Fruit fly (Drosophila melanogaster) whole organism, embryonic: ENCODE measurements around the gene ninaC.

ENCODE experiments used
- Ada2b ChIP-seq: fragments of 200-800 bp; sonication (Bioruptor generic); IDR thresholded peaks from 2 replicates; pipeline ENCODE4 v1.3.6; 2022; ENCODE audit warnings: missing biosample characterization, missing genetic modification characterization
- Asciz ChIP-seq: fragments of 200-800 bp; sonication (Bioruptor generic); optimal IDR thresholded peaks from 2 replicates; lab custom pipeline; 2017; ENCODE audit warnings: missing biosample characterization, mild to moderate bottlenecking, missing genetic modification characterization, missing genetic modification reagents
- Bdp1 ChIP-seq: fragments of 200-800 bp; sonication (Bioruptor generic); optimal IDR thresholded peaks from 3 replicates; lab custom pipeline; 2016; ENCODE audit warnings: missing biosample characterization, missing genetic modification characterization
- CG12769 ChIP-seq: fragments of 200-800 bp; sonication (Bioruptor generic); optimal IDR thresholded peaks from 2 replicates; lab custom pipeline; 2019; ENCODE audit warnings: missing biosample characterization, mild to moderate bottlenecking, missing genetic modification characterization, moderate library complexity
- CG1602 ChIP-seq: fragments of 200-800 bp; sonication (Bioruptor generic); optimal IDR thresholded peaks from 3 replicates; lab custom pipeline; 2016; ENCODE audit warnings: missing biosample characterization, missing genetic modification characterization
- CG17328 ChIP-seq: fragments of 200-800 bp; sonication (Bioruptor generic); IDR thresholded peaks from 2 replicates; pipeline ENCODE4 v1.3.6; 2022; ENCODE audit warnings: missing biosample characterization, missing genetic modification characterization
- CG17568 ChIP-seq: fragments of 200-800 bp; sonication (Bioruptor generic); optimal IDR thresholded peaks from 2 replicates; lab custom pipeline; 2018; ENCODE audit warnings: missing biosample characterization, mild to moderate bottlenecking, missing genetic modification characterization, moderate library complexity
- CG3163 ChIP-seq: fragments of 200-800 bp; sonication (Bioruptor generic); optimal IDR thresholded peaks from 3 replicates; lab custom pipeline; 2016; ENCODE audit warnings: missing biosample characterization, missing genetic modification characterization
- CG3281 ChIP-seq: fragments of 200-800 bp; sonication (Bioruptor generic); optimal IDR thresholded peaks from 3 replicates; lab custom pipeline; 2017; ENCODE audit warnings: missing biosample characterization, mild to moderate bottlenecking, missing genetic modification characterization
- CG34376 ChIP-seq: fragments of 200-800 bp; sonication (Bioruptor generic); optimal IDR thresholded peaks from 2 replicates; lab custom pipeline; 2018; ENCODE audit warnings: missing biosample characterization, mild to moderate bottlenecking, missing genetic modification characterization
- CG4328 ChIP-seq: fragments of 200-800 bp; sonication (Bioruptor generic); optimal IDR thresholded peaks from 3 replicates; lab custom pipeline; 2017; ENCODE audit warnings: missing biosample characterization, missing genetic modification reagents, missing genetic modification characterization
- CG4617 ChIP-seq: fragments of 200-800 bp; sonication (Bioruptor generic); optimal IDR thresholded peaks from 3 replicates; lab custom pipeline; 2016; ENCODE audit warnings: missing biosample characterization, missing genetic modification characterization, borderline replicate concordance
- CG5245 ChIP-seq: fragments of 200-800 bp; sonication (Bioruptor generic); optimal IDR thresholded peaks from 3 replicates; lab custom pipeline; 2016; ENCODE audit warnings: missing biosample characterization, missing genetic modification characterization
- CG7963 ChIP-seq: fragments of 200-800 bp; sonication (Bioruptor generic); IDR thresholded peaks from 3 replicates; pipeline ENCODE4 v1.3.6; 2022; ENCODE audit warnings: missing biosample characterization, missing genetic modification characterization; ENCODE audit not compliant: partially characterized antibody
- CG8089 ChIP-seq: fragments of 200-800 bp; sonication (Bioruptor generic); optimal IDR thresholded peaks from 3 replicates; lab custom pipeline; 2016; ENCODE audit warnings: missing biosample characterization, missing genetic modification characterization
- CG8290 ChIP-seq, 3 experiments: fragments of 200-800 bp; sonication (Bioruptor generic); optimal IDR thresholded peaks; 2 replicates each; lab custom pipeline; 2016 to 2019; ENCODE audit warnings: missing biosample characterization in 3 of 3, missing genetic modification characterization in 3 of 3, mild to moderate bottlenecking in 2 of 3, moderate library complexity in 1 of 3
- CG9876 ChIP-seq: fragments of 200-800 bp; sonication (Bioruptor generic); optimal IDR thresholded peaks from 2 replicates; lab custom pipeline; 2016; ENCODE audit warnings: missing biosample characterization, missing genetic modification characterization
- CG9932 ChIP-seq: fragments of 200-800 bp; sonication (Bioruptor generic); IDR thresholded peaks from 2 replicates; pipeline ENCODE4 v1.3.6; 2022; ENCODE audit warnings: missing biosample characterization, missing genetic modification characterization
- D19B ChIP-seq: fragments of 200-800 bp; sonication (Bioruptor generic); optimal IDR thresholded peaks from 2 replicates; lab custom pipeline; 2017; ENCODE audit warnings: missing biosample characterization, mild to moderate bottlenecking, missing genetic modification characterization
- Ets97D ChIP-seq: fragments of 200-800 bp; sonication (Bioruptor generic); optimal IDR thresholded peaks from 3 replicates; lab custom pipeline; 2016; ENCODE audit warnings: missing biosample characterization, missing genetic modification characterization
- Fer3 ChIP-seq: fragments of 200-800 bp; sonication (Bioruptor generic); optimal IDR thresholded peaks from 2 replicates; lab custom pipeline; 2018; ENCODE audit warnings: missing biosample characterization, mild to moderate bottlenecking, missing genetic modification characterization, moderate library complexity
- Gug ChIP-seq: fragments of 200-800 bp; sonication (Bioruptor generic); IDR thresholded peaks from 4 replicates; pipeline ENCODE4 v1.3.6; 2022; ENCODE audit warnings: missing biosample characterization, missing genetic modification characterization
- HLH4C ChIP-seq: fragments of 200-800 bp; sonication (Bioruptor generic); IDR thresholded peaks from 3 replicates; pipeline ENCODE4 v1.3.6; 2022; ENCODE audit warnings: missing biosample characterization, missing genetic modification characterization; ENCODE audit not compliant: partially characterized antibody
- Hand ChIP-seq: fragments of 200-800 bp; sonication (Bioruptor generic); optimal IDR thresholded peaks from 2 replicates; lab custom pipeline; 2017; ENCODE audit warnings: mild to moderate bottlenecking, missing biosample characterization, missing genetic modification reagents, missing genetic modification characterization
- Pdp1 ChIP-seq, 2 experiments: fragments of 200-800 bp; sonication (Bioruptor generic); optimal IDR thresholded peaks; 3 replicates each; lab custom pipeline; 2016; ENCODE audit warnings: missing biosample characterization in 2 of 2, missing genetic modification characterization in 2 of 2, mild to moderate bottlenecking in 1 of 2, moderate library complexity in 1 of 2
- al ChIP-seq: fragments of 200-800 bp; sonication (Bioruptor generic); IDR thresholded peaks from 2 replicates; pipeline ENCODE4 v1.3.6; 2022; ENCODE audit warnings: missing biosample characterization, missing genetic modification characterization
- bbx ChIP-seq: fragments of 200-800 bp; sonication (Bioruptor generic); IDR thresholded peaks from 2 replicates; pipeline ENCODE4 v1.3.6; 2022; ENCODE audit warnings: missing biosample characterization, missing genetic modification characterization; ENCODE audit not compliant: partially characterized antibody
- bsh ChIP-seq, 2 experiments: fragments of 200-800 bp; sonication (Bioruptor generic); optimal IDR thresholded peaks; 2 replicates each; lab custom pipeline; 2017 to 2018; ENCODE audit warnings: mild to moderate bottlenecking in 2 of 2, missing biosample characterization in 2 of 2, missing genetic modification characterization in 2 of 2, moderate library complexity in 1 of 2
- chn ChIP-seq: fragments of 200-800 bp; sonication (Bioruptor generic); optimal IDR thresholded peaks from 2 replicates; lab custom pipeline; 2016; ENCODE audit warnings: missing biosample characterization, missing genetic modification characterization
- ci ChIP-seq: fragments of 200-800 bp; sonication (Bioruptor generic); IDR thresholded peaks from 3 replicates; pipeline ENCODE4 v1.3.6; 2022; ENCODE audit warnings: missing biosample characterization, missing genetic modification characterization
- dimm ChIP-seq: fragments of 200-800 bp; sonication (Bioruptor generic); IDR thresholded peaks from 2 replicates; pipeline ENCODE4 v1.3.6; 2022; ENCODE audit warnings: missing biosample characterization, missing genetic modification characterization
- eyg ChIP-seq: fragments of 200-800 bp; sonication (Bioruptor generic); optimal IDR thresholded peaks from 3 replicates; lab custom pipeline; 2016; ENCODE audit warnings: missing biosample characterization, missing genetic modification characterization
- fd3F ChIP-seq: fragments of 200-800 bp; sonication (Bioruptor generic); optimal IDR thresholded peaks from 2 replicates; lab custom pipeline; 2018; ENCODE audit warnings: missing biosample characterization, mild to moderate bottlenecking, missing genetic modification characterization, moderate library complexity
- ftz-f1 ChIP-seq: fragments of 200-800 bp; sonication (Bioruptor generic); optimal IDR thresholded peaks from 2 replicates; lab custom pipeline; 2016; ENCODE audit warnings: missing biosample characterization, missing genetic modification characterization
- fu2 ChIP-seq: fragments of 200-800 bp; sonication (Bioruptor generic); optimal IDR thresholded peaks from 2 replicates; lab custom pipeline; 2016; ENCODE audit warnings: missing biosample characterization, missing genetic modification characterization
- h ChIP-seq: fragments of >200 bp; optimal IDR thresholded peaks from 2 replicates; lab custom pipeline; 2017
- ind ChIP-seq: fragments of 200-800 bp; sonication (Bioruptor generic); optimal IDR thresholded peaks from 3 replicates; lab custom pipeline; 2016; ENCODE audit warnings: missing biosample characterization, missing genetic modification characterization
- kni ChIP-seq: fragments of 200-800 bp; sonication (Bioruptor generic); optimal IDR thresholded peaks from 3 replicates; lab custom pipeline; 2017; ENCODE audit warnings: mild to moderate bottlenecking, missing biosample characterization, missing genetic modification reagents, missing genetic modification characterization
- lab ChIP-seq: fragments of 200-800 bp; sonication (Bioruptor generic); optimal IDR thresholded peaks from 3 replicates; lab custom pipeline; 2017; ENCODE audit warnings: missing biosample characterization, missing genetic modification characterization, mild to moderate bottlenecking, moderate library complexity, missing genetic modification reagents
- mld ChIP-seq: fragments of 200-800 bp; sonication (Bioruptor generic); IDR thresholded peaks from 3 replicates; pipeline ENCODE4 v1.3.6; 2022; ENCODE audit warnings: missing biosample characterization, missing genetic modification characterization; ENCODE audit not compliant: partially characterized antibody
- pfk ChIP-seq: fragments of 200-800 bp; sonication (Bioruptor generic); optimal IDR thresholded peaks from 2 replicates; lab custom pipeline; 2018; ENCODE audit warnings: missing biosample characterization, mild to moderate bottlenecking, missing genetic modification characterization, moderate library complexity
- ranshi ChIP-seq: fragments of 200-800 bp; sonication (Bioruptor generic); IDR thresholded peaks from 2 replicates; pipeline ENCODE4 v1.3.6; 2022; ENCODE audit warnings: missing biosample characterization, missing genetic modification characterization
- so ChIP-seq: fragments of 200-800 bp; sonication (Bioruptor generic); IDR thresholded peaks from 3 replicates; pipeline ENCODE4 v1.3.6; 2022; ENCODE audit warnings: missing biosample characterization, missing genetic modification characterization
- sqz ChIP-seq: fragments of 200-800 bp; sonication (Bioruptor generic); optimal IDR thresholded peaks from 3 replicates; lab custom pipeline; 2018; ENCODE audit warnings: missing biosample characterization, mild to moderate bottlenecking, missing genetic modification characterization
- tap ChIP-seq: fragments of 200-800 bp; optimal IDR thresholded peaks from 3 replicates; lab custom pipeline; 2019; ENCODE audit warnings: missing biosample characterization, mild to moderate bottlenecking, missing genetic modification characterization, moderate library complexity
- trem ChIP-seq: fragments of 200-800 bp; optimal IDR thresholded peaks from 3 replicates; lab custom pipeline; 2019; ENCODE audit warnings: missing biosample characterization, mild to moderate bottlenecking, missing genetic modification characterization, moderate library complexity
- tx ChIP-seq: fragments of 200-800 bp; sonication (Bioruptor generic); optimal IDR thresholded peaks from 2 replicates; lab custom pipeline; 2016; ENCODE audit warnings: missing biosample characterization, missing genetic modification characterization

ninaC gene

DNA sequence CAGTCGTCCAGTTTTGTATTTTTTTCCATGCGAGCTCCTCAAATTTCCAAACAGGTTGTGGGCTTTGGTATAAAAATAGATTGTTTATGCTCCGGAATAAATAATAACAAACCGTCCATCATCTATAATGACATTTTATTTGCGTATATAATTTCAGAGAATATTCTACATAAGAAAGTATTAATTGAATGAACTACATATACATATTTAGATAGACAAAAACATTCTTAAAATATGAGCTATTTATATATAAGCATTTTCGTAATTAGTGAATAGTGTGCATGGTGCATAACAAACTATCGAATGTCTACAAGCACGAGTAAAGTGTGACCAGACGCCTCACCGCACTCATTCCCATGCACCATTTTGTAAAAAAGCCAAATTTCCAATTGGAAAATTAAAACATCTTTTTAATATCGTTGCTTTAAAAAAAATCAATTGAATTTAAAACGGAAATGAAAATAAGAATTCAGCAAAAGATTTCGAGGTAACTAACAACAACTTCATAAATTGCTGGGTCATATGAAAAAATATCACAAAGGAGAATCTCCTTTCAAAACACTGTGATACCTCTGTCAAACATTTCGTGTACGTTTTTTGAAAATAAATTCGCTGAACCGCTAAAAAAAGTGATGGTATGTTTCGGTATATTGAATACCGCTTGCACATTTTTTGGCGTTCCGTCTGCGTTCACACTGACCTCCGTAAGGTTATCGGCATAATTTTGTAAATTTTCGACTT, 49.0 kb downstream of the ninaC start, which contains the start of gene muc (continued):
- TF ChIP-seq Ada2b (GFP tag; lab: Robert Waterston, UW) (no peak), sqz (no peak), tx (GFP tag; lab: Kevin White, UChicago) (no peak), fd3F (GFP tag; lab: Kevin White, UChicago) (no peak), bsh (GFP tag; optimal IDR thresholded peaks at IDR 0.05; lab: Kevin White, UChicago) (peak in 1 of 2 experiments; percentile 31), Fer3 (tag; lab: Kevin White, UChicago) (peak; percentile 44), CG9876 (no peak), CG3163 (GFP tag; lab: Kevin White, UChicago) (no peak), ind (GFP tag; lab: Kevin White, UChicago) (peak; percentile 17), so (GFP tag; lab: Robert Waterston, UW) (no peak), ranshi (GFP tag; lab: Robert Waterston, UW) (peak; percentile 24; the same call in 1 of the 2 replicates), Gug (GFP tag; lab: Robert Waterston, UW) (0 out of 4 replicates have a peak, but pooled peaks have one; percentile 17), CG17328 (no peak), CG17568 (no peak), CG3281 (GFP tag; lab: Kevin White, UChicago) (no peak), tap (tag; lab: Kevin White, UChicago) (peak; percentile 13), Ets97D (GFP tag; lab: Kevin White, UChicago) (peak; percentile 62), CG8089 (no peak), HLH4C (GFP tag; lab: Robert Waterston, UW) (0 out of 3 replicates have a peak, but pooled peaks have one; percentile 30), chn (GFP tag; lab: Kevin White, UChicago) (peak; percentile 57), h (lab: Kevin White, UChicago) (no peak), Bdp1 (no peak), Asciz (GFP tag; lab: Kevin White, UChicago) (no peak), D19B (GFP tag; lab: Kevin White, UChicago) (peak; percentile 11)

DNA sequence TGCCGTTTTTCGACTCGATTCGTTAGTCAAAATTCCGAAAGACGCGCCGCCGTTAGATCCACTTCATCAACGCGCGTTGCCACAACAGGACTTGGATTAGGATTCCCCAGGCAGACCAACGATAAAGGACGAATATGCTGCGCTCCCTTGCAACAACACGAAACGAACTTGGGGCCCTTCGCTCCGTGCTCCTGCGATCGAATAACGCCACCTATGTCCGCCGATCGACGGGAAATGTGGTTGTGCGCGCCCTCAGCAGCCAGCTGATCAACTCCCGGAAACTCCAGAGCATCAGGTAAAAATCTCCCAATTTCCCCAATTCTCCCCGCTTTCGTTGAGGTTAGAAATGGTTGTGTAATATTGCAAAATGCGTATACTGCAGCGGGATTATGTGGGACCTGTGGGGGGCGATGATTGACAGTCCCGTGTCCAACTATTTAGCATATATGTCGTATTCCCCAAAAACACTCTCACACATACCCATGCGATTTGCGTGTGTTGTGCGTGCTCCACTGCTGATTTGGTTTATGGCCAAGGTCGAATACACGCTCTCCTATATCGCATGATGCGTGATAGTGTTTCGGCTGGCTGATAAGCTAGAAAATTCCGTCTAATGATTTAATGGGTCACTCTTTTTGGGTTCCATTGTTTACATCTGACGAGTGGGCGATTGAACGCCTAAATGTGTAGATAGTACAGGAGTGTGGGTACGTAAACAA, 49.7 kb downstream of the ninaC start:
- TF ChIP-seq CG8290 (GFP tag; optimal IDR thresholded peaks at IDR 0.05; lab: Kevin White, UChicago) (no peak), CG8290 (tag; optimal IDR thresholded peaks at IDR 0.05; lab: Kevin White, UChicago) (peak in 1 of 2 experiments; percentile 38), Hand (GFP tag; lab: Kevin White, UChicago) (peak; percentile 14), CG9932 (GFP tag; lab: Robert Waterston, UW) (no peak), pfk (peak; percentile 35), kni (peak; percentile 33), trem (tag; lab: Kevin White, UChicago) (no peak), CG5245 (GFP tag; lab: Kevin White, UChicago) (no peak), dimm (GFP tag; lab: Robert Waterston, UW) (no peak), ftz-f1 (GFP tag; lab: Kevin White, UChicago) (peak; percentile 87), CG4328 (GFP tag; lab: Kevin White, UChicago) (peak; percentile 18), lab (peak; percentile 43), CG7963 (GFP tag; lab: Robert Waterston, UW) (no peak), CG4617 (GFP tag; lab: Kevin White, UChicago) (peak; percentile 21), CG17328 (0 out of 2 replicates have a peak, but pooled peaks have one; percentile 4), mld (GFP tag; lab: Robert Waterston, UW) (0 out of 3 replicates have a peak, but pooled peaks have one; percentile 39), CG34376 (peak; percentile 85), ci (peak; percentile 48; the same call in 2 of the 3 replicates), bbx (GFP tag; lab: Robert Waterston, UW) (0 out of 2 replicates have a peak, but pooled peaks have one; percentile 7), fu2 (GFP tag; lab: Kevin White, UChicago) (no peak), eyg (GFP tag; lab: Kevin White, UChicago) (no peak), Pdp1 (GFP tag; optimal IDR thresholded peaks at IDR 0.05; lab: Kevin White, UChicago) (peak in 1 of 2 experiments; percentile 99), CG1602 (GFP tag; lab: Kevin White, UChicago) (no peak), CG12769 (tag; lab: Kevin White, UChicago) (peak; percentile 81), al (GFP tag; lab: Robert Waterston, UW) (no peak)
